Fruit fly (Drosophila melanogaster): ENCODE data around the gene amx.

Gene amx

DNA sequence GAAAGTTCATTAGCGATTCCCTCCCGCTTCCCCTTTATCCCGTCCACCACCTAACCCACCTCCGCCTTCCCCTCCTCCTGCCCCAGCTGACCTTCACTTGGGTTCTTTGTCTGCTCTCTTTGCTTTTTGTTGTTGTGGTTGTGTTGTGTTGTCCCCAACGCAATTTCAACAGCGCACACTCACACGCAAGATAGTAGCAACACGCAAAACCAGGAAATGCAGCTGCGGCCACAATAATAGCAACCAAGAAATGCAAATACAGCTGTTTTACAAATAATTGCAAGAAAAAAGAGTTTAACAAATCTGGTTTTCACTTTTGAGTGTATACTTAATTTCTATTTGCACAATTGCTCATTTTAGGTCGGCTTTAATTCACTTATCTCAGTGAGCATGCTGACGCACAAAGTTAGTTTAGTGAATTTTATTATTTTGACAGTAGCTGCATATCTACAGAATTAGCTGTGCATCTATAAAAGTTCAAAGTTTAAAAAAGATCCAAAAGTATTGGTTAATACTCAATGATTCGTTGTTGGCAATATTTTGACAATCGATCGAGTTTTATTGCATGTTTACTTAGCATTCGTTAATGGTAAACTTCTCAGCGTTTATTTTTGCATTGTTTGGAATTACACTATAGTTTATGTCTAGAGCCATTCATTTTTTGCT lies 4.2 kb upstream of the amx start (continued):
- TF ChIP-seq Trl (optimal IDR thresholded peaks at IDR 0.05) (no peak), Trl (GFP tag; optimal IDR thresholded peaks at IDR 0.05) (no peak), CG10462 (GFP tag; optimal IDR thresholded peaks at IDR 0.05) (no peak), CG9437 (GFP tag; optimal IDR thresholded peaks at IDR 0.05) (peak; percentile 7), CG8281 (tag; optimal IDR thresholded peaks at IDR 0.05) (no peak), CG8359 (GFP tag; optimal IDR thresholded peaks at IDR 0.05; ENCODE audit: borderline replicate concordance) (no peak), CG10543 (GFP tag; optimal IDR thresholded peaks at IDR 0.05) (no peak), esg (GFP tag; conservative IDR thresholded peaks at IDR 0.05) (0 out of 2 replicates have a peak, but pooled peaks have one; percentile 12), CG33213 (GFP tag; optimal IDR thresholded peaks at IDR 0.05) (no peak), sr (GFP tag; IDR thresholded peaks at IDR 0.05) (no peak), CG3838 (GFP tag; optimal IDR thresholded peaks at IDR 0.05) (no peak), CG12236 (GFP tag; optimal IDR thresholded peaks at IDR 0.05) (no peak), NFAT (GFP tag; IDR thresholded peaks at IDR 0.05) (no peak), CG12391 (tag; optimal IDR thresholded peaks at IDR 0.05) (peak; percentile 40), PHDP (tag; optimal IDR thresholded peaks at IDR 0.05) (no peak), CG7372 (GFP tag; IDR thresholded peaks at IDR 0.05) (no peak), B-H1 (GFP tag; IDR thresholded peaks at IDR 0.05) (no peak), gro (GFP tag; optimal IDR thresholded peaks at IDR 0.05) (no peak), CG1233 (GFP tag; optimal IDR thresholded peaks at IDR 0.05) (peak; percentile 7), Scr (GFP tag; IDR thresholded peaks at IDR 0.05; ENCODE audit: partially characterized antibody) (no peak), vvl (GFP tag; IDR thresholded peaks at IDR 0.05) (0 out of 2 replicates have a peak, but pooled peaks have one; percentile 19), CG9727 (GFP tag; optimal IDR thresholded peaks at IDR 0.05) (peak; percentile 2), chn (GFP tag; optimal IDR thresholded peaks at IDR 0.05) (no peak), sug (tag; optimal IDR thresholded peaks at IDR 0.05) (peak; percentile 8), CG32772 (GFP tag; IDR thresholded peaks at IDR 0.05) (no peak), Poxn (GFP tag; IDR thresholded peaks at IDR 0.05) (no peak), CG17912 (GFP tag; optimal IDR thresholded peaks at IDR 0.05) (no peak), Hr3 (GFP tag; optimal IDR thresholded peaks at IDR 0.05) (no peak), knrl (GFP tag; IDR thresholded peaks at IDR 0.05; ENCODE audit: partially characterized antibody) (no peak), pnt (GFP tag; optimal IDR thresholded peaks at IDR 0.05) (peak; percentile 3), stwl (tag; optimal IDR thresholded peaks at IDR 0.05) (no peak), Opbp (GFP tag; IDR thresholded peaks at IDR 0.05; ENCODE audit: partially characterized antibody) (no peak), Eip74EF (GFP tag; optimal IDR thresholded peaks at IDR 0.05) (peak in 1 of 2 experiments; percentile 93), Lim3 (GFP tag; IDR thresholded peaks at IDR 0.05) (no peak), Hsf (GFP tag; optimal IDR thresholded peaks at IDR 0.05) (peak; percentile 24), nerfin-2 (GFP tag; IDR thresholded peaks at IDR 0.05; ENCODE audit: partially characterized antibody) (no peak), CG4328 (GFP tag; optimal IDR thresholded peaks at IDR 0.05) (no peak), Mrtf (GFP tag; IDR thresholded peaks at IDR 0.05) (no peak), Dbx (GFP tag; IDR thresholded peaks at IDR 0.05) (no peak), crc (GFP tag; optimal IDR thresholded peaks at IDR 0.05) (no peak), Adf1 (GFP tag; IDR thresholded peaks at IDR 0.05) (no peak), CG12942 (GFP tag; optimal IDR thresholded peaks at IDR 0.05) (no peak), pita (GFP tag; optimal IDR thresholded peaks at IDR 0.05) (no peak), crp (GFP tag; optimal IDR thresholded peaks at IDR 0.05) (no peak), Dek (tag; optimal IDR thresholded peaks at IDR 0.05) (no peak), CG34422 (GFP tag; IDR thresholded peaks at IDR 0.05) (no peak), org-1 (GFP tag; optimal IDR thresholded peaks at IDR 0.05) (peak; percentile 0), CG17829 (tag; optimal IDR thresholded peaks at IDR 0.05) (no peak), HLH54F (GFP tag; optimal IDR thresholded peaks at IDR 0.05) (no peak), CkIIα-i1 (GFP tag; IDR thresholded peaks at IDR 0.05) (no peak), B-H2 (GFP tag; optimal IDR thresholded peaks at IDR 0.05) (no peak)

Measured in whole organism, embryonic.